Fruit fly (Drosophila melanogaster) whole organism, embryonic: ENCODE data around the gene CG43759.

Experiments
- CG13123 ChIP-seq: fragments of 200-800 bp; sonication (Bioruptor generic); optimal IDR thresholded peaks from 2 replicates; lab custom pipeline; 2016; ENCODE audit warnings: missing biosample characterization, missing genetic modification characterization
- CG14860 ChIP-seq: fragments of 200-800 bp; sonication (Bioruptor generic); IDR thresholded peaks from 3 replicates; pipeline ENCODE4 v1.3.6; 2022; ENCODE audit warnings: missing biosample characterization, missing genetic modification characterization; ENCODE audit not compliant: partially characterized antibody
- CG15514 ChIP-seq: fragments of 200-800 bp; sonication (Bioruptor generic); optimal IDR thresholded peaks from 3 replicates; lab custom pipeline; 2017; ENCODE audit warnings: missing biosample characterization, missing genetic modification characterization, mild to moderate bottlenecking, moderate library complexity, missing genetic modification reagents
- CG17359 ChIP-seq: fragments of 200-800 bp; sonication (Bioruptor generic); optimal IDR thresholded peaks from 3 replicates; lab custom pipeline; 2018; ENCODE audit warnings: missing biosample characterization, mild to moderate bottlenecking, missing genetic modification characterization, moderate library complexity
- CG30431 ChIP-seq: fragments of 200-800 bp; sonication (Bioruptor generic); optimal IDR thresholded peaks from 2 replicates; lab custom pipeline; 2017; ENCODE audit warnings: missing biosample characterization, missing genetic modification characterization
- CG3838 ChIP-seq: fragments of 200-800 bp; sonication (Bioruptor generic); optimal IDR thresholded peaks from 3 replicates; lab custom pipeline; 2016; ENCODE audit warnings: missing biosample characterization, missing genetic modification characterization
- CG5180 ChIP-seq: fragments of 200-800 bp; sonication (Bioruptor generic); optimal IDR thresholded peaks from 3 replicates; lab custom pipeline; 2017; ENCODE audit warnings: missing biosample characterization, missing genetic modification characterization, mild to moderate bottlenecking, moderate library complexity, missing genetic modification reagents
- CG5245 ChIP-seq: fragments of 200-800 bp; sonication (Bioruptor generic); optimal IDR thresholded peaks from 3 replicates; lab custom pipeline; 2016; ENCODE audit warnings: missing biosample characterization, missing genetic modification characterization
- Fer3 ChIP-seq: fragments of 200-800 bp; sonication (Bioruptor generic); optimal IDR thresholded peaks from 2 replicates; lab custom pipeline; 2018; ENCODE audit warnings: missing biosample characterization, mild to moderate bottlenecking, missing genetic modification characterization, moderate library complexity
- HHEX ChIP-seq: fragments of 200-800 bp; sonication (Bioruptor generic); optimal IDR thresholded peaks from 3 replicates; lab custom pipeline; 2017; ENCODE audit warnings: missing biosample characterization, mild to moderate bottlenecking, missing genetic modification characterization, missing genetic modification reagents
- ap ChIP-seq: fragments of 200-800 bp; sonication (Bioruptor generic); IDR thresholded peaks from 2 replicates; pipeline ENCODE4 v1.3.6; 2022; ENCODE audit warnings: missing biosample characterization, missing genetic modification characterization
- bowl ChIP-seq: fragments of 200-800 bp; sonication (Bioruptor generic); IDR thresholded peaks from 2 replicates; pipeline ENCODE4 v1.3.6; 2022; ENCODE audit warnings: missing biosample characterization, missing genetic modification characterization
- ftz-f1 ChIP-seq: fragments of 200-800 bp; sonication (Bioruptor generic); optimal IDR thresholded peaks from 2 replicates; lab custom pipeline; 2016; ENCODE audit warnings: missing biosample characterization, missing genetic modification characterization
- maf-S ChIP-seq: fragments of 200-800 bp; sonication (Bioruptor generic); optimal IDR thresholded peaks from 2 replicates; lab custom pipeline; 2016; ENCODE audit warnings: missing biosample characterization, missing genetic modification characterization
- run ChIP-seq: fragments of 200-800 bp; sonication (Bioruptor generic); optimal IDR thresholded peaks from 3 replicates; lab custom pipeline; 2018; ENCODE audit warnings: missing biosample characterization, mild to moderate bottlenecking, missing genetic modification characterization

The CG43759 gene

DNA sequence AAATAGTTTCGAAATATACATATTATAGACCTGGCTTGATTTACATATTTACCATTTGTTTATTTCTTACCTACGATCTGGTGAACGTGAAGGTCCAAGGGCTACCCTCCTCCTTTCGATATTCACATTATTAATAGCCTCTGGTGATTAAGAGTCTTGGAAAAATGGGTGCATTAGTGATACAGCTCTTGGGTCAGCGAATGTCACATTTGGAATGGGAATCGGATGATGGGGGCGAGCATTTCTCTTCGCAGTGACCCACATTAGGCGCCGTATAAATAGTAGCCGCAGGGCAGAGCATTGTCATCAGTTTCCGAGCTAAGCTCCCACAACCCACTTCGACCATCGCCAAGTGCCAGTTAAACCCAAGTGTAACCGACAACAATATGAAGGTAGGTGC is 147.3 kb downstream of the CG43759 start, which contains the start of gene CG7406:
TSS of gene CG7406 (plus strand) at position 301 of the 400 bp plus-strand sequence.
- TF ChIP-seq bowl (no peak), CG15514 (GFP tag; lab: Kevin White, UChicago) (no peak), Fer3 (tag; lab: Kevin White, UChicago) (no peak), CG14860 (GFP tag; lab: Robert Waterston, UW) (no peak), HHEX (no peak), CG13123 (GFP tag; lab: Kevin White, UChicago) (no peak), CG5245 (GFP tag; lab: Kevin White, UChicago) (no peak), maf-S (no peak), CG5180 (GFP tag; lab: Kevin White, UChicago) (no peak), CG3838 (GFP tag; lab: Kevin White, UChicago) (no peak), ftz-f1 (GFP tag; lab: Kevin White, UChicago) (no peak), CG17359 (tag; lab: Kevin White, UChicago) (no peak), CG30431 (no peak), run (tag; lab: Kevin White, UChicago) (no peak), ap (no peak)
- TF ChIP-seq, all 482 proteins: peak for 0
